Fruit fly (Drosophila melanogaster) whole organism, pupa: ENCODE measurements around the gene CG1092.

Experiments
- CG10348 ChIP-seq: fragments of 200-800 bp; sonication (Bioruptor generic); IDR thresholded peaks from 2 replicates; pipeline ENCODE4 v1.3.6; 2022; ENCODE audit warnings: missing biosample characterization, missing genetic modification characterization
- CG12605 ChIP-seq: fragments of 200-800 bp; sonication (Bioruptor generic); IDR thresholded peaks from 2 replicates; pipeline ENCODE4 v1.3.6; 2022; ENCODE audit warnings: missing biosample characterization, missing genetic modification characterization
- CG13204 ChIP-seq: fragments of 200-800 bp; sonication (Bioruptor generic); optimal IDR thresholded peaks from 2 replicates; lab custom pipeline; 2018; ENCODE audit warnings: missing biosample characterization, mild to moderate bottlenecking, missing genetic modification characterization, moderate library complexity
- CG14655 ChIP-seq: fragments of 200-800 bp; sonication (Bioruptor generic); optimal IDR thresholded peaks from 3 replicates; lab custom pipeline; 2017; ENCODE audit warnings: mild to moderate bottlenecking, missing biosample characterization, missing genetic modification reagents, missing genetic modification characterization
- CG15710 ChIP-seq: fragments of 200-800 bp; sonication (Bioruptor generic); optimal IDR thresholded peaks from 2 replicates; lab custom pipeline; 2018; ENCODE audit warnings: missing biosample characterization, mild to moderate bottlenecking, missing genetic modification characterization, moderate library complexity
- CG17806 ChIP-seq: fragments of 200-800 bp; sonication (Bioruptor generic); optimal IDR thresholded peaks from 2 replicates; lab custom pipeline; 2018; ENCODE audit warnings: missing biosample characterization, mild to moderate bottlenecking, missing genetic modification characterization, moderate library complexity
- CG32121 ChIP-seq: fragments of 200-800 bp; sonication (Bioruptor generic); IDR thresholded peaks from 2 replicates; pipeline ENCODE4 v1.3.6; 2022; ENCODE audit warnings: missing biosample characterization, missing genetic modification characterization
- CG34367 ChIP-seq: fragments of 200-800 bp; sonication (Bioruptor generic); optimal IDR thresholded peaks from 2 replicates; lab custom pipeline; 2018; ENCODE audit warnings: missing biosample characterization, mild to moderate bottlenecking, missing genetic modification characterization
- CG4496 ChIP-seq: fragments of 200-800 bp; sonication (Bioruptor generic); IDR thresholded peaks from 3 replicates; pipeline ENCODE4 v1.3.6; 2022; ENCODE audit warnings: missing biosample characterization, missing genetic modification characterization
- CG8159 ChIP-seq: fragments of 200-800 bp; sonication (Bioruptor generic); optimal IDR thresholded peaks from 3 replicates; lab custom pipeline; 2018; ENCODE audit warnings: missing biosample characterization, mild to moderate bottlenecking, missing genetic modification characterization, moderate library complexity
- CG8301 ChIP-seq: fragments of 200-800 bp; sonication (Bioruptor generic); optimal IDR thresholded peaks from 2 replicates; lab custom pipeline; 2018; ENCODE audit warnings: missing biosample characterization, mild to moderate bottlenecking, missing genetic modification characterization
- CG9948 ChIP-seq: fragments of 200-800 bp; sonication (Bioruptor generic); optimal IDR thresholded peaks from 2 replicates; lab custom pipeline; 2018; ENCODE audit warnings: missing biosample characterization, mild to moderate bottlenecking, missing genetic modification characterization, moderate library complexity
- D1 ChIP-seq: fragments of 200-800 bp; sonication (Bioruptor generic); optimal IDR thresholded peaks from 2 replicates; lab custom pipeline; 2018; ENCODE audit warnings: missing biosample characterization, mild to moderate bottlenecking, missing genetic modification characterization, moderate library complexity
- EcR ChIP-seq: fragments of 200-800 bp; sonication (Bioruptor generic); optimal IDR thresholded peaks from 3 replicates; lab custom pipeline; 2019; ENCODE audit warnings: missing biosample characterization, missing genetic modification characterization, mild to moderate bottlenecking, moderate library complexity, missing genetic modification reagents
- Ets98B ChIP-seq: fragments of 200-800 bp; sonication (Bioruptor generic); IDR thresholded peaks from 2 replicates; pipeline ENCODE4 v1.3.6; 2022; ENCODE audit warnings: missing biosample characterization, missing genetic modification characterization
- Pif1A ChIP-seq: fragments of 200-800 bp; sonication (Bioruptor generic); optimal IDR thresholded peaks from 3 replicates; lab custom pipeline; 2016; ENCODE audit warnings: missing biosample characterization, missing genetic modification characterization
- Pif1B ChIP-seq: fragments of 200-800 bp; sonication (Bioruptor generic); optimal IDR thresholded peaks from 3 replicates; lab custom pipeline; 2016; ENCODE audit warnings: missing biosample characterization, missing genetic modification characterization
- Snoo ChIP-seq: fragments of 200-800 bp; sonication (Bioruptor generic); optimal IDR thresholded peaks from 3 replicates; lab custom pipeline; 2017; ENCODE audit warnings: missing biosample characterization, mild to moderate bottlenecking, missing genetic modification characterization, inconsistent platforms
- fd96Ca ChIP-seq: fragments of 200-800 bp; sonication (Bioruptor generic); IDR thresholded peaks from 3 replicates; pipeline ENCODE4 v1.3.6; 2022; ENCODE audit warnings: missing biosample characterization, missing genetic modification characterization
- gl ChIP-seq: fragments of 200-800 bp; sonication (Bioruptor generic); optimal IDR thresholded peaks from 2 replicates; lab custom pipeline; 2018; ENCODE audit warnings: missing biosample characterization, mild to moderate bottlenecking, missing genetic modification characterization
- rn ChIP-seq: fragments of 200-800 bp; sonication (Bioruptor generic); IDR thresholded peaks from 2 replicates; pipeline ENCODE4 v1.3.6; 2022; ENCODE audit warnings: missing biosample characterization, missing genetic modification characterization

CG1092 gene

DNA sequence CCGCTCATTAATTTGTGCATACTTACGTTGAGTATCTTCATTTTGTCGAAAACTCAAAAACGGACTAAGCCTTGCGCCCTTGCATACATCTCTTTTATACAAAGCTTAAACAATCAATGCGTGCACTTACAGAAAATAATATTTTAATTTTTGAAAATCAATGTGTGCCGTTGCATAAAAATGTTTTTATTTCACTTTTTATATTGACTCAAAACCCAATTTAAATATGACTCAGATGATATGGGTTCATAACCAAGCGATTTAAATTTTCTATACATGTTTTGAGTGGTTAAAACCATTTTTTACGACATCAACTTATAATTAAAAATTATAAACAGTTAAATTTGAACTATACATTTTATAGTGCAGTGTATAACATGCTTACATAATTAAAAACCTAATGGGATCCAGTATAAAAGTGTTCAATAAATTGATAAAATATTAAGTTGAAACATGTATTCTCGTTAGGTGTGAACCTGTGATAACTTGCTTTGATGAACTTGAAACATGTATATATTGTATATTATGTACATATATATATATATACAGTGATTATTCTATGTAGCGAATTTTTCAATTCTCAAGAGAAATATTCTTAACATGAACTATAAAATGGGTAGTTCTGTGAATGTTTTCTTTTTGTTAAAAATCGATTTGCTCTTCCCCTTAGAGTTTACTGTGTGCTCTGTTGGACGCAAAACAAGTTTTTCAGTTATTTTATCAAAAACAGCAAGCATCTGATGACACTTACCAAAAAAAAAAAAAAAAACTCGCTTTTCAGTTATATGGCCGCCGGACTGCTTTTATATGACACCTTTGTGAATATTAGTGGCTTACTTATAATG is 23.3 kb upstream of the CG1092 start, which contains the start of gene CG34305:
TSS of gene CG34305 (minus strand) at position 51 of the 845 bp plus-strand sequence.
- no peak for TF ChIP-seq CG12605 (GFP tag; lab: Robert Waterston, UW)
- no peak for TF ChIP-seq Ets98B (GFP tag; lab: Robert Waterston, UW)
- TF ChIP-seq CG4496, result no peak
- TF ChIP-seq Pif1A (GFP tag; lab: Kevin White, UChicago), result peak; percentile 7
- TF ChIP-seq CG8159 (tag; lab: Kevin White, UChicago), result peak; percentile 49
- no peak for TF ChIP-seq EcR (GFP tag; lab: Kevin White, UChicago)
- TF ChIP-seq Snoo, result no peak
- TF ChIP-seq CG32121 (GFP tag; lab: Robert Waterston, UW), result no peak
- no peak for TF ChIP-seq rn (GFP tag; lab: Robert Waterston, UW)
- TF ChIP-seq fd96Ca (GFP tag; lab: Robert Waterston, UW), result no peak
- TF ChIP-seq CG15710 (tag; lab: Kevin White, UChicago), result no peak
- TF ChIP-seq CG8301, result no peak
- TF ChIP-seq CG10348 (GFP tag; lab: Robert Waterston, UW), result no peak
- no peak for TF ChIP-seq D1 (tag; lab: Kevin White, UChicago)
- TF ChIP-seq gl (tag; lab: Kevin White, UChicago), result no peak

- no peak for TF ChIP-seq CG10348 (GFP tag; lab: Robert Waterston, UW)
- TF ChIP-seq D1 (tag; lab: Kevin White, UChicago), result no peak
- TF ChIP-seq CG4496, result no peak
- no peak for TF ChIP-seq CG8159 (tag; lab: Kevin White, UChicago)
- TF ChIP-seq fd96Ca (GFP tag; lab: Robert Waterston, UW), result no peak
- TF ChIP-seq CG34367 (tag; lab: Kevin White, UChicago), result no peak
- TF ChIP-seq, all 21 proteins: peak for 0
Observed at dm6 chr3R:4246578-4247070, 19.9 kb upstream of the CG1092 start, which contains the start of gene TwdlF. Gene TwdlF, plus strand, starts transcription at chr3R:4247020.

DNA sequence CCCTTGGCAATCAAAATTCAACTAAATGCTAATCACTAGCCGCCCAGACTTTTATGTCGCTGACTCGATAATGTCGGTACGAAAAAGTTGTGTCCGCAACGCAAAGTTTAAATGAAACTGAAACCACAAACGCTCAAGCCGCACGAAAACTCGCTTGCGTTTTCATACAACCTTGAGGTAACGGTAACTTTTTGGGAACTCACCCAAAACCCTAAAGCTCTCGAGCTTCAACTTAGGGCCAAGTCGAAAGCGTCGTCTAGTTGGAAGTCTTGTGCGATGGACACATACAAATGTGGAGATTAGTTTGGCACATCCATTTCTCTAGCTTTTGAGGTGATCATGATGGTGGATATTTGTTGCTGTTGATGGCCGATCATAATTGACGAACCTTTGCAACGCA is 16.6 kb upstream of the CG1092 start:
- TF ChIP-seq CG9948 (tag; lab: Kevin White, UChicago) (no peak), CG4496 (no peak), EcR (GFP tag; lab: Kevin White, UChicago) (no peak), CG10348 (GFP tag; lab: Robert Waterston, UW) (no peak), CG12605 (GFP tag; lab: Robert Waterston, UW) (no peak), fd96Ca (GFP tag; lab: Robert Waterston, UW) (no peak), Pif1B (GFP tag; lab: Kevin White, UChicago) (no peak), CG17806 (tag; lab: Kevin White, UChicago) (no peak), Pif1A (GFP tag; lab: Kevin White, UChicago) (no peak)

DNA sequence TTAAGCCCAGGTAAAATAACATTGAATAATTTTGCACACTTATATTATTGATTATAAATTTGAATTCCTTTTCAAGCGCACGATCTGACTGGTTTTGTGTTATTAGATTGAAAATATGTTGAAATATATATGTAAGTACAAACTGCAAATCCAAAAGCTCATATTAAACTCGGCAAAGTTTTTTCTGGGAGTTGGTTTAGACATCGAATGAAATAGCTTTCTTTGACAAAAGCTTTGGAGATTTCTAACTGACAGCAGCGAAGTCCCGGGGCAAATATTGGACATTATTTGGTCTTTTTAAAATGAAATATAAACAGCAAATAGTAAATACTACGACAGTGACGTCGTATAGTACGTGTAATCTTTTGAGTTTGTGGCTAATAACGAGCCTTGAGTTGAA is 15.3 kb upstream of the CG1092 start, which contains the start of gene TwdlG:
TSS of gene TwdlG (minus strand) at position 101 of the 400 bp plus-strand sequence.
- TF ChIP-seq CG8301 (no peak), CG14655 (no peak), rn (GFP tag; lab: Robert Waterston, UW) (no peak), fd96Ca (GFP tag; lab: Robert Waterston, UW) (no peak), gl (tag; lab: Kevin White, UChicago) (no peak), Pif1B (GFP tag; lab: Kevin White, UChicago) (no peak), CG17806 (tag; lab: Kevin White, UChicago) (no peak), Ets98B (GFP tag; lab: Robert Waterston, UW) (no peak), CG8159 (tag; lab: Kevin White, UChicago) (no peak), CG12605 (GFP tag; lab: Robert Waterston, UW) (no peak), CG10348 (GFP tag; lab: Robert Waterston, UW) (no peak), Snoo (no peak), CG4496 (no peak), CG13204 (GFP tag; lab: Kevin White, UChicago) (no peak), EcR (GFP tag; lab: Kevin White, UChicago) (no peak), CG9948 (tag; lab: Kevin White, UChicago) (no peak)

DNA sequence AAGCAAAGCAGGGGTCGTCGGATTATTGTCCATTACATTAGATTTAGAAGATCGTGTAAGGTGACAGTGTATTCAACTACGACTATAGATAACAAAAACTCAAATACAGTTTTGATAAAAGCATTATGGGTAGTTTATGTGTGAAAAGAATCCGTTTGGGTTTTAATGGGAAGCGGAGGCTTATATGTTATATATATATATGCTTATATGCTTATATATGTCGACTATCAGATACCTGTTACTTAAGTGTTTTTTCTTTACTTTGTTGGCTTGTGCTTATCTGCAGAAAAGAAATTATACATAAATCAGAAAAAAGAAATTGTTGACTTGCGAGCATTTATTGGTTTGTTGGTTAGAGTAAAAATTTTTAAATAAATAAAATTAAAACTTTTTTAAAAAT is 13.6 kb upstream of the CG1092 start, which contains the start of gene CG14644:
TSS of gene CG14644 (minus strand) at position 101 of the 400 bp plus-strand sequence.
- TF ChIP-seq CG8301 (no peak), fd96Ca (GFP tag; lab: Robert Waterston, UW) (no peak), EcR (GFP tag; lab: Kevin White, UChicago) (no peak), rn (GFP tag; lab: Robert Waterston, UW) (no peak), Pif1B (GFP tag; lab: Kevin White, UChicago) (no peak), CG13204 (GFP tag; lab: Kevin White, UChicago) (no peak), CG4496 (no peak), Ets98B (GFP tag; lab: Robert Waterston, UW) (no peak), CG32121 (GFP tag; lab: Robert Waterston, UW) (no peak), CG15710 (tag; lab: Kevin White, UChicago) (no peak), Pif1A (GFP tag; lab: Kevin White, UChicago) (no peak), CG9948 (tag; lab: Kevin White, UChicago) (no peak)
